Worm (Caenorhabditis elegans) whole organism, mixed stage, embryonic: ENCODE results near the gene F07H5.7.
A peak's percentile ranks its signal among the peaks of the same experiment; 100 is the strongest.

Source experiments
- M03D4.4 ChIP-seq: sonication (generic microtip); optimal IDR thresholded peaks from 2 replicates; lab custom pipeline; 2017; ENCODE audit warnings: mild to moderate bottlenecking, missing genetic modification characterization, missing compliant biosample characterization
- bed-3 ChIP-seq: fragments of 200-800 bp; sonication (Bioruptor generic); optimal IDR thresholded peaks from 3 replicates; lab custom pipeline; 2018; ENCODE audit warnings: mild to moderate bottlenecking, missing genetic modification characterization, moderate library complexity, missing compliant biosample characterization
- blmp-1 ChIP-seq: fragments of 150-350 bp; optimal IDR thresholded peaks from 2 replicates; lab custom pipeline; 2014; ENCODE audit warnings: missing biosample characterization, missing genetic modification characterization
- ceh-39 ChIP-seq: fragments of 150-350 bp; optimal IDR thresholded peaks from 2 replicates; lab custom pipeline; 2014; ENCODE audit warnings: missing biosample characterization, missing genetic modification characterization
- ceh-43 ChIP-seq: fragments of 200-800 bp; sonication (Bioruptor generic); optimal IDR thresholded peaks from 2 replicates; lab custom pipeline; 2018; ENCODE audit warnings: mild to moderate bottlenecking, missing genetic modification characterization, moderate library complexity, missing compliant biosample characterization
- ceh-83 ChIP-seq: fragments of 200-800 bp; sonication (Bioruptor generic); optimal IDR thresholded peaks from 2 replicates; lab custom pipeline; 2018; ENCODE audit warnings: mild to moderate bottlenecking, missing genetic modification characterization, missing compliant biosample characterization
- ces-1 ChIP-seq: fragments of 150-350 bp; optimal IDR thresholded peaks from 2 replicates; lab custom pipeline; 2014; ENCODE audit warnings: missing biosample characterization, missing genetic modification reagents, missing genetic modification characterization
- cnd-1 ChIP-seq: fragments of 200-800 bp; sonication (Bioruptor generic); optimal IDR thresholded peaks from 2 replicates; lab custom pipeline; 2018; ENCODE audit warnings: mild to moderate bottlenecking, missing genetic modification characterization, missing compliant biosample characterization
- drap-1 ChIP-seq: fragments of 200-800 bp; sonication (Bioruptor generic); optimal IDR thresholded peaks from 3 replicates; lab custom pipeline; 2018; ENCODE audit warnings: mild to moderate bottlenecking, missing genetic modification characterization, missing compliant biosample characterization
- elt-1 ChIP-seq: sonication (generic microtip); optimal IDR thresholded peaks from 2 replicates; lab custom pipeline; 2017; ENCODE audit warnings: missing genetic modification characterization, mild to moderate bottlenecking, missing compliant biosample characterization, antibody characterized with exemption, moderate library complexity, borderline replicate concordance; ENCODE audit not compliant: insufficient read depth
- elt-3 ChIP-seq: fragments of 150-350 bp; optimal IDR thresholded peaks from 2 replicates; lab custom pipeline; 2014; ENCODE audit warnings: missing biosample characterization, missing genetic modification characterization
- flh-1 ChIP-seq: fragments of 200-800 bp; sonication (Bioruptor generic); optimal IDR thresholded peaks from 2 replicates; lab custom pipeline; 2018; ENCODE audit warnings: mild to moderate bottlenecking, missing genetic modification characterization, moderate library complexity, missing compliant biosample characterization
- ham-2 ChIP-seq: fragments of 200-800 bp; sonication (Bioruptor generic); optimal IDR thresholded peaks from 2 replicates; lab custom pipeline; 2018; ENCODE audit warnings: mild to moderate bottlenecking, missing genetic modification characterization, missing compliant biosample characterization
- hlh-1 ChIP-seq: fragments of 150-350 bp; optimal IDR thresholded peaks from 2 replicates; lab custom pipeline; 2014; ENCODE audit warnings: missing biosample characterization, missing genetic modification reagents, missing genetic modification characterization
- lin-13 ChIP-seq: fragments of 150-350 bp; optimal IDR thresholded peaks from 2 replicates; lab custom pipeline; 2014; ENCODE audit warnings: missing biosample characterization, missing genetic modification characterization
- lin-32 ChIP-seq: fragments of 200-800 bp; sonication (Bioruptor generic); optimal IDR thresholded peaks from 2 replicates; lab custom pipeline; 2018; ENCODE audit warnings: mild to moderate bottlenecking, missing genetic modification characterization, missing compliant biosample characterization
- lsy-2 ChIP-seq: fragments of 150-350 bp; optimal IDR thresholded peaks from 2 replicates; lab custom pipeline; 2014; ENCODE audit warnings: missing biosample characterization, missing genetic modification characterization
- mab-5 ChIP-seq: fragments of 150-350 bp; optimal IDR thresholded peaks from 2 replicates; lab custom pipeline; 2014; ENCODE audit warnings: missing biosample characterization, missing genetic modification characterization
- mep-1 ChIP-seq: fragments of 150-350 bp; optimal IDR thresholded peaks from 2 replicates; lab custom pipeline; 2017; ENCODE audit warnings: missing biosample characterization, missing genetic modification reagents, missing genetic modification characterization, inconsistent platforms
- mls-2 ChIP-seq: sonication (generic microtip); optimal IDR thresholded peaks from 2 replicates; lab custom pipeline; 2016; ENCODE audit warnings: mild to moderate bottlenecking, missing genetic modification characterization, moderate library complexity, missing compliant biosample characterization
- nhr-12 ChIP-seq: fragments of 150-350 bp; optimal IDR thresholded peaks from 2 replicates; lab custom pipeline; 2014; ENCODE audit warnings: missing biosample characterization, missing genetic modification characterization
- nhr-2 ChIP-seq: fragments of 150-350 bp; optimal IDR thresholded peaks from 2 replicates; lab custom pipeline; 2014; ENCODE audit warnings: missing biosample characterization, missing genetic modification characterization
- nhr-237 ChIP-seq: fragments of 150-350 bp; optimal IDR thresholded peaks from 2 replicates; lab custom pipeline; 2014; ENCODE audit warnings: missing biosample characterization, missing genetic modification characterization
- nhr-28 ChIP-seq: fragments of 150-350 bp; optimal IDR thresholded peaks from 2 replicates; lab custom pipeline; 2014; ENCODE audit warnings: missing biosample characterization, missing genetic modification characterization
- nhr-76 ChIP-seq: sonication (generic microtip); optimal IDR thresholded peaks from 2 replicates; lab custom pipeline; 2017; ENCODE audit warnings: missing biosample characterization, missing genetic modification characterization
- pha-4 ChIP-seq: fragments of 150-350 bp; optimal IDR thresholded peaks from 2 replicates; lab custom pipeline; 2018; ENCODE audit warnings: missing biosample characterization, missing genetic modification reagents, missing genetic modification characterization
- sem-2 ChIP-seq: fragments of 200-800 bp; sonication (Bioruptor generic); optimal IDR thresholded peaks from 2 replicates; lab custom pipeline; 2018; ENCODE audit warnings: mild to moderate bottlenecking, missing genetic modification characterization, missing compliant biosample characterization
- snpc-4 ChIP-seq: fragments of 150-350 bp; optimal IDR thresholded peaks from 2 replicates; lab custom pipeline; 2014; ENCODE audit warnings: missing biosample characterization, missing genetic modification characterization
- sptf-1 ChIP-seq: sonication (generic microtip); optimal IDR thresholded peaks from 2 replicates; lab custom pipeline; 2017; ENCODE audit warnings: mild to moderate bottlenecking, missing genetic modification characterization, moderate library complexity, missing compliant biosample characterization
- tbx-8 ChIP-seq: fragments of 200-800 bp; sonication (Bioruptor generic); optimal IDR thresholded peaks from 2 replicates; lab custom pipeline; 2018; ENCODE audit warnings: mild to moderate bottlenecking, missing genetic modification characterization, moderate library complexity, missing compliant biosample characterization
- unc-120 ChIP-seq: sonication (generic microtip); optimal IDR thresholded peaks from 2 replicates; lab custom pipeline; 2017; ENCODE audit warnings: missing genetic modification characterization, missing compliant biosample characterization; ENCODE audit not compliant: poor library complexity, severe bottlenecking
- unc-39 ChIP-seq: fragments of 150-350 bp; optimal IDR thresholded peaks from 2 replicates; lab custom pipeline; 2014; ENCODE audit warnings: missing biosample characterization, missing genetic modification characterization
- unc-62 ChIP-seq: fragments of 150-350 bp; optimal IDR thresholded peaks from 2 replicates; lab custom pipeline; 2014; ENCODE audit warnings: missing biosample characterization, missing genetic modification reagents, missing genetic modification characterization
- zip-8 ChIP-seq: fragments of 150-350 bp; optimal IDR thresholded peaks from 2 replicates; lab custom pipeline; 2014; ENCODE audit warnings: missing biosample characterization, missing genetic modification characterization
- ztf-11 ChIP-seq: fragments of 150-350 bp; optimal IDR thresholded peaks from 2 replicates; lab custom pipeline; 2014; ENCODE audit warnings: missing biosample characterization, missing genetic modification characterization

Gene F07H5.7

ce11 chrII:8748638-8749037 is 45.3 kb downstream of the F07H5.7 start:
- TF ChIP-seq zip-8 (tag; lab: Kevin White, UChicago) (no peak), ces-1 (GFP tag; lab: Kevin White, UChicago) (peak; percentile 58), cnd-1 (tag; lab: Kevin White, UChicago) (peak; percentile 69)

- TF ChIP-seq mab-5 (tag; lab: Kevin White, UChicago): peak; percentile 32
- no peak for TF ChIP-seq zip-8 (tag; lab: Kevin White, UChicago)
- peak; percentile 68 for TF ChIP-seq mls-2 (tag; lab: Kevin White, UChicago)
- TF ChIP-seq nhr-28 (tag; lab: Kevin White, UChicago): no peak
- peak; percentile 8 for TF ChIP-seq mep-1 (tag; lab: Kevin White, UChicago)
- no peak for TF ChIP-seq lin-32 (GFP tag; lab: Kevin White, UChicago)
- TF ChIP-seq pha-4 (tag; lab: Kevin White, UChicago): peak; percentile 69
- TF ChIP-seq ceh-43 (GFP tag; lab: Kevin White, UChicago): peak; percentile 29
- peak; percentile 63 for TF ChIP-seq cnd-1 (tag; lab: Kevin White, UChicago)
- TF ChIP-seq drap-1 (GFP tag; lab: Kevin White, UChicago): peak; percentile 55
- peak; percentile 24 for TF ChIP-seq unc-120
- peak; percentile 7 for TF ChIP-seq nhr-2
- TF ChIP-seq ces-1 (GFP tag; lab: Kevin White, UChicago): peak; percentile 30
- TF ChIP-seq bed-3 (GFP tag; lab: Kevin White, UChicago): no peak
- peak; percentile 40 for TF ChIP-seq M03D4.4 (tag; lab: Kevin White, UChicago)
- TF ChIP-seq unc-62 (GFP tag; lab: Kevin White, UChicago): peak; percentile 65
- no peak for TF ChIP-seq hlh-1 (tag; lab: Kevin White, UChicago)
- TF ChIP-seq flh-1 (GFP tag; lab: Kevin White, UChicago): no peak
- TF ChIP-seq ztf-11 (tag; lab: Kevin White, UChicago): no peak
These were observed 46.0 kb downstream of the F07H5.7 start for ce11 chrII:8747939-8748352.

DNA sequence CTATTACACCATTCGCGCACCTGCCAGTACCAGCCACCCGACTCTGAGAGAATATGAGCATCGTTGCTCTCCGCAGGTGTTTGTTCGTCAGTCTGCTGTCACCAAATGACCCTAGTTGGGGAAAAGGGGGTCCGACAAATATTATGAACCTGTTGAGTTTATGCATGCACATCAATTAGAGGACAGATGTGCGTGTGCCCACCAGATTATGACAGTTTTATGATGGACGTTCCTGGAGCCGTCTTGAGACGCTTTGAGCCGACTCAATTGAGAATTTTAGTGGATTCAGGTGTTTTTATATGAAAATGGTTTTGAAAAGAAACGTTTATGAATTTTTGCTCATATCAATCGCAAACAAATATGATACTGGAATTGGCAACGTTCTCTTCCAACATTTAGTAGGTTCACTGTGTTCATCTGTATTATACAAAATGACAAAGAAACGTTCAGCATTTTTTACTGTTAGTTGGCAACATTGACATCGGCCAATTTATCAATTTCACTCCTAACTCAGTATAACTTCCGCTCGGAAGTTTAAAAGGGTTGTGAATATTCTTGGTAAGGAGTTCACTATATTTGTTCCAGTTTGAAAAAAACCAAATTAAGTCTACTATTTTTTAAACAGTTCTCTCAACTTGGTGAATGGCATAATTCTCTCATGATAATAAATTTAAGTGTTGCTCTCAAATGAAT is 46.6 kb downstream of the F07H5.7 start:
- TF ChIP-seq elt-3 (tag; lab: Kevin White, UChicago) (no peak), nhr-237 (no peak), elt-1 (no peak), ceh-83 (no peak), ceh-43 (GFP tag; lab: Kevin White, UChicago) (no peak), nhr-12 (no peak), tbx-8 (GFP tag; lab: Kevin White, UChicago) (no peak), nhr-2 (peak; percentile 86), M03D4.4 (tag; lab: Kevin White, UChicago) (no peak), pha-4 (tag; lab: Kevin White, UChicago) (no peak), mep-1 (tag; lab: Kevin White, UChicago) (no peak), ztf-11 (tag; lab: Kevin White, UChicago) (no peak), hlh-1 (tag; lab: Kevin White, UChicago) (peak; percentile 41), unc-62 (GFP tag; lab: Kevin White, UChicago) (peak; percentile 78), lin-32 (GFP tag; lab: Kevin White, UChicago) (no peak), mab-5 (tag; lab: Kevin White, UChicago) (no peak), blmp-1 (tag; lab: Kevin White, UChicago) (no peak), ceh-39 (tag; lab: Kevin White, UChicago) (no peak), sem-2 (no peak), nhr-28 (tag; lab: Kevin White, UChicago) (no peak), flh-1 (GFP tag; lab: Kevin White, UChicago) (no peak), unc-120 (peak; percentile 1), sptf-1 (tag; lab: Kevin White, UChicago) (no peak), zip-8 (tag; lab: Kevin White, UChicago) (no peak), snpc-4 (tag; lab: Kevin White, UChicago) (no peak), ces-1 (GFP tag; lab: Kevin White, UChicago) (no peak), lin-13 (tag; lab: Kevin White, UChicago) (no peak), bed-3 (GFP tag; lab: Kevin White, UChicago) (no peak), lsy-2 (tag; lab: Kevin White, UChicago) (no peak), ham-2 (GFP tag; lab: Kevin White, UChicago) (no peak), cnd-1 (tag; lab: Kevin White, UChicago) (peak; percentile 59), drap-1 (GFP tag; lab: Kevin White, UChicago) (no peak), mls-2 (tag; lab: Kevin White, UChicago) (no peak), nhr-76 (no peak), unc-39 (tag; lab: Kevin White, UChicago) (no peak)
- TF ChIP-seq, all 35 proteins: peak for 5
